Worm (Caenorhabditis elegans) whole organism, late embryonic: ENCODE results near the gene dnj-8.

Experiments used
- C08G9.2 ChIP-seq: sonication (generic microtip); optimal IDR thresholded peaks from 2 replicates; lab custom pipeline; 2016; ENCODE audit warnings: mild to moderate bottlenecking, missing genetic modification characterization, moderate library complexity, missing compliant biosample characterization
- C38D4.7 ChIP-seq: fragments of 200-800 bp; sonication (Bioruptor generic); optimal IDR thresholded peaks from 2 replicates; lab custom pipeline; 2018; ENCODE audit warnings: mild to moderate bottlenecking, missing genetic modification characterization, moderate library complexity, missing compliant biosample characterization
- F13H6.1 ChIP-seq: sonication (generic microtip); optimal IDR thresholded peaks from 2 replicates; lab custom pipeline; 2016; ENCODE audit warnings: missing genetic modification characterization, missing compliant biosample characterization
- K02D7.2 ChIP-seq: sonication (generic microtip); optimal IDR thresholded peaks from 2 replicates; lab custom pipeline; 2017; ENCODE audit warnings: mild to moderate bottlenecking, missing genetic modification characterization, missing compliant biosample characterization
- ama-1 ChIP-seq: fragments of 150-350 bp; optimal IDR thresholded peaks from 2 replicates; lab custom pipeline; 2014
- ceh-31 ChIP-seq: sonication (generic microtip); optimal IDR thresholded peaks from 2 replicates; lab custom pipeline; 2016; ENCODE audit warnings: missing genetic modification characterization, missing compliant biosample characterization
- ceh-45 ChIP-seq: fragments of 200-800 bp; sonication (Bioruptor generic); IDR thresholded peaks from 2 replicates; pipeline ENCODE4 v1.3.6; 2022; ENCODE audit warnings: missing genetic modification reagents, missing genetic modification characterization, missing compliant biosample characterization
- che-1 ChIP-seq: sonication (generic microtip); optimal IDR thresholded peaks from 2 replicates; lab custom pipeline; 2016; ENCODE audit warnings: mild to moderate bottlenecking, missing genetic modification characterization, missing compliant biosample characterization
- elt-2 ChIP-seq: sonication (generic microtip); optimal IDR thresholded peaks from 2 replicates; lab custom pipeline; 2016; ENCODE audit warnings: missing genetic modification reagents, missing genetic modification characterization, missing compliant biosample characterization
- elt-4 ChIP-seq: sonication (generic microtip); optimal IDR thresholded peaks from 2 replicates; lab custom pipeline; 2016; ENCODE audit warnings: missing genetic modification characterization, missing compliant biosample characterization
- ets-4 ChIP-seq: sonication (generic microtip); optimal IDR thresholded peaks from 2 replicates; lab custom pipeline; 2016; ENCODE audit warnings: missing genetic modification characterization, missing compliant biosample characterization
- fkh-10 ChIP-seq: fragments of 150-350 bp; optimal IDR thresholded peaks from 2 replicates; lab custom pipeline; 2014; ENCODE audit warnings: missing biosample characterization, missing genetic modification reagents, missing genetic modification characterization
- fkh-6 ChIP-seq: sonication (generic microtip); optimal IDR thresholded peaks from 2 replicates; lab custom pipeline; 2016; ENCODE audit warnings: missing genetic modification characterization, missing compliant biosample characterization
- gmeb-2 ChIP-seq: sonication (generic microtip); optimal IDR thresholded peaks from 2 replicates; lab custom pipeline; 2016; ENCODE audit warnings: missing genetic modification characterization, inconsistent platforms, missing compliant biosample characterization
- hlh-8 ChIP-seq: sonication (generic microtip); optimal IDR thresholded peaks from 2 replicates; lab custom pipeline; 2016; ENCODE audit warnings: missing genotype, missing genetic modification characterization, missing compliant biosample characterization
- lim-6 ChIP-seq: sonication (generic microtip); optimal IDR thresholded peaks from 2 replicates; lab custom pipeline; 2016; ENCODE audit warnings: missing genetic modification characterization, missing compliant biosample characterization
- lin-11 ChIP-seq: fragments of 200-800 bp; sonication (Bioruptor generic); optimal IDR thresholded peaks from 2 replicates; lab custom pipeline; 2018; ENCODE audit warnings: mild to moderate bottlenecking, missing genetic modification characterization, missing compliant biosample characterization
- mec-3 ChIP-seq: sonication (generic microtip); optimal IDR thresholded peaks from 2 replicates; lab custom pipeline; 2016; ENCODE audit warnings: borderline replicate concordance, missing genetic modification characterization, missing compliant biosample characterization
- nhr-11 ChIP-seq: fragments of 150-350 bp; optimal IDR thresholded peaks from 2 replicates; lab custom pipeline; 2014; ENCODE audit warnings: missing biosample characterization, missing genetic modification characterization
- odd-2 ChIP-seq: sonication (generic microtip); optimal IDR thresholded peaks from 2 replicates; lab custom pipeline; 2017; ENCODE audit warnings: antibody characterized with exemption, mild to moderate bottlenecking, missing genetic modification characterization, missing compliant biosample characterization
- pag-3 ChIP-seq: sonication (generic microtip); optimal IDR thresholded peaks from 2 replicates; lab custom pipeline; 2016; ENCODE audit warnings: missing compliant biosample characterization, missing genetic modification characterization, borderline replicate concordance
- pat-9 ChIP-seq: fragments of 200-800 bp; sonication (Bioruptor generic); optimal IDR thresholded peaks from 2 replicates; lab custom pipeline; 2018; ENCODE audit warnings: mild to moderate bottlenecking, missing genetic modification characterization, moderate library complexity, missing compliant biosample characterization
- pax-1 ChIP-seq: fragments of 150-350 bp; optimal IDR thresholded peaks from 2 replicates; lab custom pipeline; 2014; ENCODE audit warnings: missing biosample characterization, missing genetic modification characterization
- ref-2 ChIP-seq: sonication (generic microtip); optimal IDR thresholded peaks from 2 replicates; lab custom pipeline; 2016; ENCODE audit warnings: missing genetic modification characterization, missing compliant biosample characterization
- rnt-1 ChIP-seq: sonication (generic microtip); optimal IDR thresholded peaks from 2 replicates; lab custom pipeline; 2016; ENCODE audit warnings: missing genetic modification characterization, missing compliant biosample characterization
- sox-2 ChIP-seq: fragments of 200-800 bp; sonication (Bioruptor generic); IDR thresholded peaks from 2 replicates; pipeline ENCODE4 v1.3.6; 2022; ENCODE audit warnings: missing genetic modification reagents, missing genetic modification characterization, missing compliant biosample characterization
- sox-4 ChIP-seq: sonication (generic microtip); optimal IDR thresholded peaks from 2 replicates; lab custom pipeline; 2017; ENCODE audit warnings: mild to moderate bottlenecking, missing genetic modification characterization, inconsistent platforms, missing compliant biosample characterization
- tbx-2 ChIP-seq: sonication (generic microtip); optimal IDR thresholded peaks from 2 replicates; lab custom pipeline; 2016; ENCODE audit warnings: missing genetic modification characterization, missing compliant biosample characterization
- unc-42 ChIP-seq: sonication (generic microtip); optimal IDR thresholded peaks from 2 replicates; lab custom pipeline; 2016; ENCODE audit warnings: missing genotype, missing genetic modification characterization, missing compliant biosample characterization
- unc-55 ChIP-seq: sonication (generic microtip); optimal IDR thresholded peaks from 2 replicates; lab custom pipeline; 2017; ENCODE audit warnings: missing biosample characterization, missing genetic modification reagents, missing genetic modification characterization
- unc-86 ChIP-seq: sonication (generic microtip); optimal IDR thresholded peaks from 2 replicates; lab custom pipeline; 2016; ENCODE audit warnings: missing genetic modification characterization, missing compliant biosample characterization

Gene dnj-8

ce11 chrII:6588605-6589292, 9.1 kb downstream of the dnj-8 start, which contains the start of gene icd-1 (continued):
- TF ChIP-seq C08G9.2 (tag; lab: Kevin White, UChicago) = peak; percentile 7
- TF ChIP-seq elt-2 (tag; lab: Kevin White, UChicago) = peak; percentile 66
- TF ChIP-seq fkh-6 (tag; lab: Kevin White, UChicago) = no peak
- TF ChIP-seq sox-4 (tag; lab: Kevin White, UChicago) = no peak
- no peak for TF ChIP-seq ceh-45 (GFP tag; lab: Robert Waterston, UW)

- TF ChIP-seq rnt-1 (no peak), ceh-31 (tag; lab: Kevin White, UChicago) (no peak), odd-2 (tag; lab: Kevin White, UChicago) (no peak), ama-1 (lab: Kevin White, UChicago) (peak; percentile 43), fkh-10 (GFP tag; lab: Kevin White, UChicago) (no peak), K02D7.2 (tag; lab: Kevin White, UChicago) (no peak)
Measured at ce11 chrII:6587264-6587870, 10.5 kb downstream of the dnj-8 start, which contains the start of gene C56C10.7. Gene C56C10.7 (minus strand): TSS chrII:6587575.

- TF ChIP-seq F13H6.1 (tag; lab: Kevin White, UChicago) (no peak), unc-42 (tag; lab: Kevin White, UChicago) (no peak)
- TF ChIP-seq, all 69 proteins: peak for 0
Measured at ce11 chrII:6582758-6583157, 15.1 kb downstream of the dnj-8 start, which contains the start of gene C56C10.4. Gene C56C10.4 (plus strand): TSS chrII:6583058.

ce11 chrII:6581236-6581635, 16.6 kb downstream of the dnj-8 start, which contains the start of gene C56C10.6:
Gene C56C10.6 (minus strand): TSS chrII:6581336.
- TF ChIP-seq C38D4.7 (GFP tag; lab: Kevin White, UChicago) = no peak
- no peak for TF ChIP-seq sox-2 (GFP tag; lab: Robert Waterston, UW)
- TF ChIP-seq pax-1 (tag; lab: Kevin White, UChicago) = no peak
- no peak for TF ChIP-seq nhr-11 (tag; lab: Kevin White, UChicago)
- TF ChIP-seq ets-4 (tag; lab: Kevin White, UChicago) = no peak
- TF ChIP-seq lim-6 (tag; lab: Kevin White, UChicago) = no peak

ce11 chrII:6578378-6578777, 19.5 kb downstream of the dnj-8 start, which contains the start of gene sra-31:
Gene sra-31 (minus strand): TSS chrII:6578478.
- no peak for TF ChIP-seq mec-3 (tag; lab: Kevin White, UChicago)
- no peak for TF ChIP-seq lin-11 (tag; lab: Kevin White, UChicago)
- no peak for TF ChIP-seq unc-55 (GFP tag; lab: Kevin White, UChicago)
- TF ChIP-seq gmeb-2 (tag; lab: Kevin White, UChicago) = no peak
- TF ChIP-seq elt-4 (tag; lab: Kevin White, UChicago) = no peak
- no peak for TF ChIP-seq hlh-8 (tag; lab: Kevin White, UChicago)
- TF ChIP-seq tbx-2 (tag; lab: Kevin White, UChicago) = no peak
- no peak for TF ChIP-seq unc-86 (tag; lab: Kevin White, UChicago)

- no peak for TF ChIP-seq ceh-31 (tag; lab: Kevin White, UChicago)
- TF ChIP-seq rnt-1 = no peak
- no peak for TF ChIP-seq pag-3 (tag; lab: Kevin White, UChicago)
- TF ChIP-seq che-1 (tag; lab: Kevin White, UChicago) = no peak
- no peak for TF ChIP-seq pat-9 (tag; lab: Kevin White, UChicago)
- no peak for TF ChIP-seq ref-2 (tag; lab: Kevin White, UChicago)
Measured at ce11 chrII:6575647-6576046, 22.2 kb downstream of the dnj-8 start, which contains the start of gene sra-29. Gene sra-29 (minus strand): TSS chrII:6575747.
